Worm (Caenorhabditis elegans) whole organism, L3 larva: ENCODE data around the gene aptf-4.

ENCODE experiments used
- R02D3.7 ChIP-seq: fragments of 150-350 bp; optimal IDR thresholded peaks from 2 replicates; lab custom pipeline; 2014; ENCODE audit warnings: missing biosample characterization, missing genetic modification characterization
- ZK546.5 ChIP-seq: sonication (generic microtip); optimal IDR thresholded peaks from 2 replicates; lab custom pipeline; 2017; ENCODE audit warnings: missing biosample characterization, missing genetic modification characterization
- aly-2 ChIP-seq: fragments of 150-350 bp; optimal IDR thresholded peaks from 2 replicates; lab custom pipeline; 2014; ENCODE audit warnings: missing biosample characterization, missing genetic modification characterization
- ama-1 ChIP-seq: fragments of 150-350 bp; optimal IDR thresholded peaks from 2 replicates; lab custom pipeline; 2018
- ceh-16 ChIP-seq: sonication (generic microtip); optimal IDR thresholded peaks from 2 replicates; lab custom pipeline; 2017; ENCODE audit warnings: missing biosample characterization, missing genetic modification characterization
- ceh-82 ChIP-seq: fragments of 150-350 bp; optimal IDR thresholded peaks from 2 replicates; lab custom pipeline; 2014; ENCODE audit warnings: missing biosample characterization, missing genetic modification characterization
- ceh-9 ChIP-seq: sonication (generic microtip); optimal IDR thresholded peaks from 2 replicates; lab custom pipeline; 2018; ENCODE audit warnings: missing biosample characterization, missing genetic modification characterization
- daf-12 ChIP-seq: fragments of 150-350 bp; optimal IDR thresholded peaks from 2 replicates; lab custom pipeline; 2014; ENCODE audit warnings: missing biosample characterization, missing genetic modification reagents, missing genetic modification characterization
- egl-5 ChIP-seq: fragments of 150-350 bp; optimal IDR thresholded peaks from 2 replicates; lab custom pipeline; 2017; ENCODE audit warnings: missing biosample characterization, missing genetic modification reagents, missing genetic modification characterization, inconsistent platforms
- elt-1 ChIP-seq: fragments of 150-350 bp; optimal IDR thresholded peaks from 2 replicates; lab custom pipeline; 2014; ENCODE audit warnings: missing biosample characterization, missing genetic modification characterization
- elt-2 ChIP-seq: sonication (generic microtip); optimal IDR thresholded peaks from 2 replicates; lab custom pipeline; 2016; ENCODE audit warnings: missing genetic modification reagents, mild to moderate bottlenecking, missing genetic modification characterization, missing compliant biosample characterization
- elt-3 ChIP-seq, 3 experiments: fragments of 150-350 bp in 1 of 3; sonication (generic microtip) in 2 of 3; optimal IDR thresholded peaks; 2 replicates in 2 of 3; 4 replicates in 1 of 3; lab custom pipeline; 2014 to 2017; ENCODE audit warnings: missing biosample characterization in 3 of 3, missing genetic modification characterization in 3 of 3
- fkh-10 ChIP-seq: sonication (generic microtip); optimal IDR thresholded peaks from 2 replicates; lab custom pipeline; 2017; ENCODE audit warnings: missing biosample characterization, missing genetic modification reagents, missing genetic modification characterization
- fkh-2 ChIP-seq: fragments of 150-350 bp; optimal IDR thresholded peaks from 2 replicates; lab custom pipeline; 2014; ENCODE audit warnings: missing biosample characterization, missing genetic modification reagents, missing genetic modification characterization
- jun-1 ChIP-seq: fragments of 150-350 bp; optimal IDR thresholded peaks from 2 replicates; lab custom pipeline; 2014; ENCODE audit warnings: missing biosample characterization, missing genetic modification reagents, missing genetic modification characterization
- lin-15B ChIP-seq: fragments of 150-350 bp; optimal IDR thresholded peaks from 2 replicates; lab custom pipeline; 2014; ENCODE audit warnings: missing biosample characterization, missing genetic modification characterization
- lin-39 ChIP-seq: fragments of 150-350 bp; optimal IDR thresholded peaks from 2 replicates; lab custom pipeline; 2018; ENCODE audit warnings: missing biosample characterization, missing genetic modification reagents, missing genetic modification characterization
- lsy-12 ChIP-seq: sonication (generic microtip); optimal IDR thresholded peaks from 2 replicates; lab custom pipeline; 2016; ENCODE audit warnings: mild to moderate bottlenecking, missing genetic modification characterization, missing compliant biosample characterization
- mml-1 ChIP-seq: fragments of 150-350 bp; sonication (generic microtip); optimal IDR thresholded peaks from 3 replicates; lab custom pipeline; 2014; ENCODE audit warnings: missing biosample characterization, missing genetic modification characterization
- nfya-1 ChIP-seq: sonication (generic microtip); optimal IDR thresholded peaks from 2 replicates; lab custom pipeline; 2017; ENCODE audit warnings: missing genetic modification characterization, mild to moderate bottlenecking, missing compliant biosample characterization, antibody characterized with exemption, moderate library complexity; ENCODE audit not compliant: insufficient read depth
- nhr-11 ChIP-seq: fragments of 150-350 bp; optimal IDR thresholded peaks from 2 replicates; lab custom pipeline; 2014; ENCODE audit warnings: missing biosample characterization, missing genetic modification characterization
- nhr-12 ChIP-seq: fragments of 150-350 bp; optimal IDR thresholded peaks from 2 replicates; lab custom pipeline; 2014; ENCODE audit warnings: missing biosample characterization, missing genetic modification characterization
- nhr-23 ChIP-seq: fragments of 150-350 bp; optimal IDR thresholded peaks from 2 replicates; lab custom pipeline; 2014; ENCODE audit warnings: missing biosample characterization, missing genetic modification reagents, missing genetic modification characterization
- nhr-237 ChIP-seq: fragments of 150-350 bp; optimal IDR thresholded peaks from 2 replicates; lab custom pipeline; 2014; ENCODE audit warnings: missing biosample characterization, missing genetic modification characterization
- nhr-25 ChIP-seq: sonication (generic microtip); optimal IDR thresholded peaks from 2 replicates; lab custom pipeline; 2017; ENCODE audit warnings: missing biosample characterization, missing genetic modification characterization
- nhr-67 ChIP-seq: fragments of 150-350 bp; optimal IDR thresholded peaks from 2 replicates; lab custom pipeline; 2014; ENCODE audit warnings: missing biosample characterization, missing genetic modification characterization
- nhr-76 ChIP-seq: fragments of 150-350 bp; sonication (generic microtip); optimal IDR thresholded peaks from 5 replicates; lab custom pipeline; 2014; ENCODE audit warnings: missing biosample characterization, missing genetic modification characterization
- pha-4 ChIP-seq: fragments of 150-350 bp; optimal IDR thresholded peaks from 2 replicates; lab custom pipeline; 2014; ENCODE audit warnings: missing biosample characterization, missing genetic modification reagents, missing genetic modification characterization
- snpc-4 ChIP-seq: fragments of 150-350 bp; optimal IDR thresholded peaks from 2 replicates; lab custom pipeline; 2014; ENCODE audit warnings: missing biosample characterization, missing genetic modification characterization
- tbx-2 ChIP-seq: sonication (generic microtip); optimal IDR thresholded peaks from 2 replicates; lab custom pipeline; 2016; ENCODE audit warnings: mild to moderate bottlenecking, missing genetic modification characterization, missing compliant biosample characterization
- unc-62 ChIP-seq: fragments of 150-350 bp; sonication (generic microtip); optimal IDR thresholded peaks from 4 replicates; lab custom pipeline; 2014; ENCODE audit warnings: missing biosample characterization, missing genetic modification reagents, missing genetic modification characterization
- zag-1 ChIP-seq: fragments of 150-350 bp; optimal IDR thresholded peaks from 2 replicates; lab custom pipeline; 2014; ENCODE audit warnings: missing biosample characterization, missing genetic modification characterization
- ztf-11 ChIP-seq: fragments of 150-350 bp; optimal IDR thresholded peaks from 2 replicates; lab custom pipeline; 2014; ENCODE audit warnings: missing biosample characterization, missing genetic modification characterization

Gene aptf-4

ce11 chrII:8602337-8602944, 11.7 kb downstream of the aptf-4 start, which contains the start of the genes cpf-1 and rpl-26:
Gene cpf-1 (minus strand): TSS chrII:8602440.
Gene rpl-26 (plus strand): TSS chrII:8602785.
- TF ChIP-seq R02D3.7 (tag; lab: Kevin White, UChicago) (no peak), ZK546.5 (no peak), snpc-4 (tag; lab: Kevin White, UChicago) (peak; percentile 90), nhr-12 (tag; lab: Kevin White, UChicago) (no peak), ceh-9 (no peak), fkh-2 (tag; lab: Kevin White, UChicago) (no peak), ama-1 (no peak), ceh-16 (tag; lab: Kevin White, UChicago) (no peak), jun-1 (tag; lab: Kevin White, UChicago) (peak; percentile 42), ceh-82 (tag; lab: Kevin White, UChicago) (no peak), nfya-1 (peak; percentile 81), zag-1 (no peak), lin-39 (tag; lab: Kevin White, UChicago) (peak; percentile 74), lin-15B (peak; percentile 76), nhr-23 (peak; percentile 69), egl-5 (tag; lab: Kevin White, UChicago) (peak; percentile 62), nhr-25 (tag; lab: Kevin White, UChicago) (peak; percentile 28), elt-2 (tag; lab: Kevin White, UChicago) (peak; percentile 35)

ce11 chrII:8603567-8604359, 13.0 kb downstream of the aptf-4 start, which contains the start of gene suf-1:
Gene suf-1 (plus strand): TSS chrII:8603846.
- TF ChIP-seq elt-2 (tag; lab: Kevin White, UChicago) (peak; percentile 24), aly-2 (tag; lab: Kevin White, UChicago) (no peak), ama-1 (peak; percentile 30), lsy-12 (tag; lab: Kevin White, UChicago) (peak; percentile 11), nhr-76 (tag; lab: Kevin White, UChicago) (peak; percentile 18), zag-1 (no peak), R02D3.7 (tag; lab: Kevin White, UChicago) (no peak), ceh-82 (tag; lab: Kevin White, UChicago) (peak; percentile 22)
- TF ChIP-seq, all 47 proteins: peak for 5

- TF ChIP-seq fkh-2 (tag; lab: Kevin White, UChicago) (no peak), nhr-67 (tag; lab: Kevin White, UChicago) (no peak), pha-4 (tag; lab: Kevin White, UChicago) (no peak), nhr-23 (no peak)
Observed at ce11 chrII:8606549-8606948, 15.8 kb downstream of the aptf-4 start, which contains the start of gene F28C6.8. Gene F28C6.8 (plus strand): TSS chrII:8606849.

- TF ChIP-seq ceh-82 (tag; lab: Kevin White, UChicago) (no peak), nhr-237 (tag; lab: Kevin White, UChicago) (no peak), mml-1 (tag; lab: Kevin White, UChicago) (no peak), egl-5 (tag; lab: Kevin White, UChicago) (no peak), unc-62 (no peak), ztf-11 (no peak), elt-3 (tag; optimal IDR thresholded peaks at IDR 0.05; lab: Kevin White, UChicago) (no peak), nhr-11 (no peak), nhr-23 (no peak), snpc-4 (tag; lab: Kevin White, UChicago) (no peak), lin-39 (tag; lab: Kevin White, UChicago) (no peak), daf-12 (no peak)
Observed at ce11 chrII:8607662-8608061, 16.9 kb downstream of the aptf-4 start, which contains the start of gene F28C6.10. Gene F28C6.10 (plus strand): TSS chrII:8607962.

- TF ChIP-seq fkh-2 (tag; lab: Kevin White, UChicago) (no peak), unc-62 (no peak), daf-12 (no peak), tbx-2 (tag; lab: Kevin White, UChicago) (no peak), lin-15B (no peak), nhr-67 (tag; lab: Kevin White, UChicago) (no peak), nhr-12 (tag; lab: Kevin White, UChicago) (no peak), fkh-10 (no peak), nhr-11 (no peak), nhr-25 (tag; lab: Kevin White, UChicago) (no peak), mml-1 (tag; lab: Kevin White, UChicago) (no peak), snpc-4 (tag; lab: Kevin White, UChicago) (no peak), elt-2 (tag; lab: Kevin White, UChicago) (no peak), lin-39 (tag; lab: Kevin White, UChicago) (no peak), R02D3.7 (tag; lab: Kevin White, UChicago) (no peak), elt-1 (tag; lab: Kevin White, UChicago) (no peak)
Observed at ce11 chrII:8610085-8610484, 19.3 kb downstream of the aptf-4 start, which contains the start of gene F28C6.9. Gene F28C6.9 (minus strand): TSS chrII:8610185.
